Worm (Caenorhabditis elegans) whole organism, L3 larva: ENCODE measurements around the gene srt-19.
"Not testable (repeated sequence)": the region's sequence is repeated elsewhere in the genome, so short reads cannot be mapped to it uniquely, and the experiment has no call there.

Experiments used
- R02D3.7 ChIP-seq: fragments of 150-350 bp; optimal IDR thresholded peaks from 2 replicates; lab custom pipeline; 2014; ENCODE audit warnings: missing biosample characterization, missing genetic modification characterization
- aly-2 ChIP-seq: fragments of 150-350 bp; optimal IDR thresholded peaks from 2 replicates; lab custom pipeline; 2014; ENCODE audit warnings: missing biosample characterization, missing genetic modification characterization
- ceh-16 ChIP-seq: sonication (generic microtip); optimal IDR thresholded peaks from 2 replicates; lab custom pipeline; 2017; ENCODE audit warnings: missing biosample characterization, missing genetic modification characterization
- ceh-28 ChIP-seq: fragments of 150-350 bp; optimal IDR thresholded peaks from 2 replicates; lab custom pipeline; 2014; ENCODE audit warnings: missing biosample characterization, missing genetic modification reagents, missing genetic modification characterization
- ceh-82 ChIP-seq: fragments of 150-350 bp; optimal IDR thresholded peaks from 2 replicates; lab custom pipeline; 2014; ENCODE audit warnings: missing biosample characterization, missing genetic modification characterization
- daf-12 ChIP-seq: fragments of 150-350 bp; optimal IDR thresholded peaks from 2 replicates; lab custom pipeline; 2014; ENCODE audit warnings: missing biosample characterization, missing genetic modification reagents, missing genetic modification characterization
- egl-27 ChIP-seq: sonication (generic microtip); optimal IDR thresholded peaks from 4 replicates; lab custom pipeline; 2017; ENCODE audit warnings: missing biosample characterization, missing genetic modification reagents, missing genetic modification characterization
- egl-5 ChIP-seq: fragments of 150-350 bp; optimal IDR thresholded peaks from 2 replicates; lab custom pipeline; 2017; ENCODE audit warnings: missing biosample characterization, missing genetic modification reagents, missing genetic modification characterization, inconsistent platforms
- elt-1 ChIP-seq: fragments of 150-350 bp; optimal IDR thresholded peaks from 2 replicates; lab custom pipeline; 2014; ENCODE audit warnings: missing biosample characterization, missing genetic modification characterization
- elt-3 ChIP-seq, 3 experiments: fragments of 150-350 bp in 1 of 3; sonication (generic microtip) in 2 of 3; optimal IDR thresholded peaks; 2 replicates in 2 of 3; 4 replicates in 1 of 3; lab custom pipeline; 2014 to 2017; ENCODE audit warnings: missing biosample characterization in 3 of 3, missing genetic modification characterization in 3 of 3
- eor-1 ChIP-seq, 2 experiments: fragments of 150-350 bp; optimal IDR thresholded peaks; 2 replicates each; lab custom pipeline; 2014 to 2018; ENCODE audit warnings: missing biosample characterization in 2 of 2, missing genetic modification characterization in 2 of 2
- fkh-2 ChIP-seq: fragments of 150-350 bp; optimal IDR thresholded peaks from 2 replicates; lab custom pipeline; 2014; ENCODE audit warnings: missing biosample characterization, missing genetic modification reagents, missing genetic modification characterization
- fos-1 ChIP-seq: fragments of 150-350 bp; optimal IDR thresholded peaks from 2 replicates; lab custom pipeline; 2014; ENCODE audit warnings: missing biosample characterization, missing genetic modification characterization
- hmg-11 ChIP-seq: sonication (generic microtip); optimal IDR thresholded peaks from 2 replicates; lab custom pipeline; 2016; ENCODE audit warnings: missing genetic modification characterization, missing compliant biosample characterization
- lin-39 ChIP-seq: fragments of 150-350 bp; optimal IDR thresholded peaks from 2 replicates; lab custom pipeline; 2018; ENCODE audit warnings: missing biosample characterization, missing genetic modification reagents, missing genetic modification characterization
- lsy-12 ChIP-seq: sonication (generic microtip); optimal IDR thresholded peaks from 2 replicates; lab custom pipeline; 2016; ENCODE audit warnings: mild to moderate bottlenecking, missing genetic modification characterization, missing compliant biosample characterization
- mdl-1 ChIP-seq: fragments of 150-350 bp; optimal IDR thresholded peaks from 2 replicates; lab custom pipeline; 2014; ENCODE audit warnings: missing biosample characterization, missing genetic modification characterization
- mml-1 ChIP-seq: fragments of 150-350 bp; sonication (generic microtip); optimal IDR thresholded peaks from 3 replicates; lab custom pipeline; 2014; ENCODE audit warnings: missing biosample characterization, missing genetic modification characterization
- nfya-1 ChIP-seq: sonication (generic microtip); optimal IDR thresholded peaks from 2 replicates; lab custom pipeline; 2017; ENCODE audit warnings: missing genetic modification characterization, mild to moderate bottlenecking, missing compliant biosample characterization, antibody characterized with exemption, moderate library complexity; ENCODE audit not compliant: insufficient read depth
- nhr-12 ChIP-seq: fragments of 150-350 bp; optimal IDR thresholded peaks from 2 replicates; lab custom pipeline; 2014; ENCODE audit warnings: missing biosample characterization, missing genetic modification characterization
- nhr-23 ChIP-seq: fragments of 150-350 bp; optimal IDR thresholded peaks from 2 replicates; lab custom pipeline; 2014; ENCODE audit warnings: missing biosample characterization, missing genetic modification reagents, missing genetic modification characterization
- nhr-25 ChIP-seq: sonication (generic microtip); optimal IDR thresholded peaks from 2 replicates; lab custom pipeline; 2017; ENCODE audit warnings: missing biosample characterization, missing genetic modification characterization
- nhr-67 ChIP-seq: fragments of 150-350 bp; optimal IDR thresholded peaks from 2 replicates; lab custom pipeline; 2014; ENCODE audit warnings: missing biosample characterization, missing genetic modification characterization
- nhr-77 ChIP-seq: fragments of 150-350 bp; optimal IDR thresholded peaks from 2 replicates; lab custom pipeline; 2014; ENCODE audit warnings: missing biosample characterization, missing genetic modification characterization
- pha-4 ChIP-seq: fragments of 150-350 bp; optimal IDR thresholded peaks from 2 replicates; lab custom pipeline; 2014; ENCODE audit warnings: missing biosample characterization, missing genetic modification reagents, missing genetic modification characterization
- sea-2 ChIP-seq: fragments of 150-350 bp; sonication (generic microtip); optimal IDR thresholded peaks from 4 replicates; lab custom pipeline; 2014; ENCODE audit warnings: missing biosample characterization, missing genetic modification reagents, missing genetic modification characterization
- skn-1 ChIP-seq: fragments of 150-350 bp; optimal IDR thresholded peaks from 2 replicates; lab custom pipeline; 2014; ENCODE audit warnings: missing biosample characterization, missing genetic modification characterization
- tbx-2 ChIP-seq: sonication (generic microtip); optimal IDR thresholded peaks from 2 replicates; lab custom pipeline; 2016; ENCODE audit warnings: mild to moderate bottlenecking, missing genetic modification characterization, missing compliant biosample characterization
- unc-39 ChIP-seq: sonication (generic microtip); optimal IDR thresholded peaks from 4 replicates; lab custom pipeline; 2017; ENCODE audit warnings: missing biosample characterization, missing genetic modification characterization
- unc-62 ChIP-seq: fragments of 150-350 bp; sonication (generic microtip); optimal IDR thresholded peaks from 4 replicates; lab custom pipeline; 2014; ENCODE audit warnings: missing biosample characterization, missing genetic modification reagents, missing genetic modification characterization
- ztf-4 ChIP-seq: fragments of 150-350 bp; optimal IDR thresholded peaks from 2 replicates; lab custom pipeline; 2014; ENCODE audit warnings: missing biosample characterization, missing genetic modification characterization

srt-19 gene

DNA sequence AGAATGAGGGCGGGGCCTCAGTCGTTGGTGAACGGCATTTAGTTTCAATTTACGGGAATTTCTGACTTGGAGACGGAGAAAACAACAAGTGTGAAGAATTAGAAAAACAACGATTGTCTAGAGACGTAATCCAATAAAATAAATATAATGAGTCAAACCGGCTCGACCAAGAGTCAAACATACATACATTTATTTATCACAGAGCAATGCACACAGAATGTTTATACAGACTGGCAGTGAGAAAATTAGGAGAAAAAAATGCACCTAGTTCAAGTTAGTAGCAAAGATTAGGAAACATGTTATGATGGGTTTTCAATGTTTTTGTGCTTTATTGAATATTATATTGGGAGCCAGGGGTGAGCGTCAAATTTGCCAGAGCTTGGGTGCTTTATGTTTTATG, 6.1 kb upstream of the srt-19 start, which contains the start of gene srt-20:
Gene srt-20 (minus strand): TSS at position 101 of the 400 bp plus-strand sequence.
- not testable (repeated sequence) for TF ChIP-seq unc-62 (GFP tag; lab: Kevin White, UChicago); fkh-2 (tag; lab: Kevin White, UChicago); ztf-4 (tag; lab: Kevin White, UChicago)
- TF ChIP-seq, all 47 proteins: peak for 0; not testable (repeated sequence) for 47

DNA sequence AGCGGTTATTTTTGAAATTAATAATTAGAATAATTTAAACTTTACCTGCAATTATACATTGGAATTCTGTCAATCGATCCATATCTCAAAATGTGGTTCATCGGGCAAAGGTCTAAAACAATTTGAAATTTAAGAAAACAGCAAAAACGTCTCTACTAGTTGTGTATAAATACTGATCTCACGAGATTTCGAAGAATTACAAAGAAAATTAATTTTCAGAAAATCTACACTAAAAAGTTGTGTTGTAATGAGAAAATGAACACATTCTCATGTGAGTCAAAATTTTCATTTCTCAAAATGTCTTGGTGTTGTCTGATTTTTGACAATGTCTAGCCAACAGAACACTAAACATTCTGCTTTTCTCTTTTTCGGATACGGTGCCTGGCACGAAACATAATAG, 3.1 kb upstream of the srt-19 start, which contains the start of gene srt-37:
Gene srt-37 (minus strand): TSS at position 101 of the 400 bp plus-strand sequence.
- not testable (repeated sequence) for TF ChIP-seq elt-1, pha-4, R02D3.7 (tag; lab: Kevin White, UChicago)

DNA sequence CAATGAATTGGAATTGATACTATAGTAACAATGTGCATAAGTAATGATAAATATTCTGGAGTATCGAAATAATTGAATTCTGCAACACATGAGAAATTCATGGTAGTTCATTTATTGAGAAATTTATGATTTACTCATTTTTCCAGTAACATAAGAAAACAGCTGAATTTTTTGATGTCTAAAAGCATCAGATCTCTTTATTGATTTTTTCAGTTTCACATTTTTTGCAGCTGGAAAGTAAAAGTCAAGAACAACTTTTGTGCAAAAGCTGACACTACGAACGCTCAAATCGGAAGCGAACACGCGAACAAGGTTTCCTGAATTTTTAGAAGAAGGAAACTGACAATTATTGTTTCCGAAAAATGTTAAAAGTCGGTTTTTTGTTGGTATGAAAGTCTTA, 5.3 kb downstream of the srt-19 start, which contains the start of gene srh-193:
Gene srh-193 (minus strand): TSS at position 101 of the 400 bp plus-strand sequence.
- TF ChIP-seq skn-1, ceh-82, pha-4 (tag; lab: Kevin White, UChicago): not testable (repeated sequence)

DNA sequence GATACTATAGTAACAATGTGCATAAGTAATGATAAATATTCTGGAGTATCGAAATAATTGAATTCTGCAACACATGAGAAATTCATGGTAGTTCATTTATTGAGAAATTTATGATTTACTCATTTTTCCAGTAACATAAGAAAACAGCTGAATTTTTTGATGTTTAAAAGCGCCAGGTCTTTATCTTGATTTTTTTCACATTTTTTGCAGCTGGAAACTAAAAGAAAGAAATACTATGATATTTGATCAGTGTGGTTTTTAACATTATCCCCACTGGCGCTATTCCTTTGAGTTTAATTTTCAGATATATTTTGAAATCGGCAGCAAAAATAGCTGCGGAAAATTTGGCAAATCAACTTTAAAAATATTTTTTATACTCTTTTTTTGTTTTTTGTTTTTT, 8.6 kb downstream of the srt-19 start, which contains the start of gene srh-194:
Gene srh-194 (minus strand): TSS at position 101 of the 400 bp plus-strand sequence.
- TF ChIP-seq ceh-28 (tag; lab: Kevin White, UChicago); unc-39 (tag; lab: Kevin White, UChicago); ceh-16: not testable (repeated sequence)

DNA sequence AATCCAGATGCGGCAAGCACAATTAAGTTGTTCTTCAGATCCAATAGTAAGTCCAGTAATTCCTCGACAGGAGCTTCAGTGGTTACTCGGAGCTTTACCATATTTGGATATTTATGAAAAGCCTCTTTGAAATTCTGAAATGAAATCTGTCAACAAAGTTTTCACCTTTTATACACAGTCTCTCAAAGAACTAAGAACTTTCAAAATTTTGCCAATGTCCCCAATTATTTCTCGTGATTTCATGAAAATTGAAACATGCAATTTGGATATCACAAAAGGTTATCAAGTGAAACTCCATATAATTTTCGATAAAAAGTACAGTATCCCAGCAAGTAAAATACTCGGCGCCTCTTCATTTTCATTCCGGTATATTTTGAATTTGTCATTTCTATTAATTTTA, 11.1 kb downstream of the srt-19 start, which contains the start of gene F47D2.11:
Gene F47D2.11 (minus strand): TSS at position 101 of the 400 bp plus-strand sequence.
- TF ChIP-seq ceh-16 (no peak), ceh-28 (tag; lab: Kevin White, UChicago) (no peak), ceh-82 (tag; lab: Kevin White, UChicago) (no peak), elt-3 (tag; optimal IDR thresholded peaks at IDR 0.05; lab: Kevin White, UChicago) (no peak), mml-1 (tag; lab: Kevin White, UChicago) (no peak), nhr-23 (no peak), pha-4 (tag; lab: Kevin White, UChicago) (no peak), nhr-77 (tag; lab: Kevin White, UChicago) (no peak), aly-2 (tag; lab: Kevin White, UChicago) (no peak), lsy-12 (tag; lab: Kevin White, UChicago) (no peak), eor-1 (tag; optimal IDR thresholded peaks at IDR 0.05; lab: Kevin White, UChicago) (no peak), unc-62 (GFP tag; lab: Kevin White, UChicago) (no peak), nhr-67 (tag; lab: Kevin White, UChicago) (no peak), egl-5 (tag; lab: Kevin White, UChicago) (no peak), R02D3.7 (tag; lab: Kevin White, UChicago) (no peak), egl-27 (tag; lab: Kevin White, UChicago) (no peak), lin-39 (no peak), tbx-2 (no peak), nhr-12 (tag; lab: Kevin White, UChicago) (no peak)

- TF ChIP-seq nhr-67 (tag; lab: Kevin White, UChicago) (no peak), mdl-1 (tag; lab: Kevin White, UChicago) (no peak), daf-12 (no peak), R02D3.7 (tag; lab: Kevin White, UChicago) (no peak), hmg-11 (tag; lab: Kevin White, UChicago) (no peak), fos-1 (tag; lab: Kevin White, UChicago) (no peak), sea-2 (GFP tag; lab: Kevin White, UChicago) (no peak), lsy-12 (tag; lab: Kevin White, UChicago) (no peak), nfya-1 (tag; lab: Kevin White, UChicago) (no peak), nhr-25 (tag; lab: Kevin White, UChicago) (no peak), ceh-16 (no peak), elt-3 (tag; optimal IDR thresholded peaks at IDR 0.05; lab: Kevin White, UChicago) (no peak)
Measured at ce11 chrV:4298579-4298978, 13.7 kb downstream of the srt-19 start, which contains the start of gene ZC132.11. ZC132.11 (minus strand) TSS chrV:4298679.
